Worm (Caenorhabditis elegans) whole organism, L4 larva: ENCODE data around the gene ulp-4.

Experiments used
- F10B5.3 ChIP-seq: sonication (generic microtip); optimal IDR thresholded peaks from 2 replicates; lab custom pipeline; 2016; ENCODE audit warnings: mild to moderate bottlenecking, missing genetic modification characterization, missing compliant biosample characterization
- F49E8.2 ChIP-seq: sonication (generic microtip); optimal IDR thresholded peaks from 2 replicates; lab custom pipeline; 2016; ENCODE audit warnings: missing compliant biosample characterization, mild to moderate bottlenecking, missing genetic modification characterization, borderline replicate concordance
- T20F7.1 ChIP-seq: fragments of 200-800 bp; sonication (Bioruptor generic); optimal IDR thresholded peaks from 2 replicates; lab custom pipeline; 2018; ENCODE audit warnings: mild to moderate bottlenecking, missing genetic modification characterization, missing compliant biosample characterization
- T26A8.4 ChIP-seq: fragments of 200-800 bp; sonication (Bioruptor generic); IDR thresholded peaks from 2 replicates; pipeline ENCODE4 v1.3.6; 2022; ENCODE audit warnings: missing genetic modification characterization, missing compliant biosample characterization
- Y105C5A.15 ChIP-seq: fragments of 200-800 bp; sonication (Bioruptor generic); IDR thresholded peaks from 2 replicates; pipeline ENCODE4 v1.3.6; 2022; ENCODE audit warnings: missing genetic modification characterization, missing compliant biosample characterization
- Y48G9A.11 ChIP-seq: fragments of 200-800 bp; sonication (Bioruptor generic); IDR thresholded peaks from 2 replicates; pipeline ENCODE4 v1.3.6; 2022; ENCODE audit warnings: missing genetic modification reagents, missing genetic modification characterization, missing compliant biosample characterization
- aha-1 ChIP-seq: fragments of 150-350 bp; peaks from one replicate; lab custom pipeline; 2014; ENCODE audit warnings: missing biosample characterization, missing genetic modification characterization
- aly-2 ChIP-seq: sonication (generic microtip); optimal IDR thresholded peaks from 2 replicates; lab custom pipeline; 2018; ENCODE audit warnings: missing biosample characterization, missing genetic modification characterization
- arid-1 ChIP-seq: fragments of 200-800 bp; sonication (Bioruptor generic); conservative IDR thresholded peaks from 2 replicates; pipeline ENCODE4 v1.3.6; 2022; ENCODE audit warnings: missing genetic modification reagents, missing genetic modification characterization, missing compliant biosample characterization
- attf-4 ChIP-seq: sonication (generic microtip); optimal IDR thresholded peaks from 3 replicates; lab custom pipeline; 2017; ENCODE audit warnings: missing biosample characterization, missing genetic modification characterization
- ceh-44 ChIP-seq: fragments of 200-800 bp; sonication (Bioruptor generic); IDR thresholded peaks from 2 replicates; pipeline ENCODE4 v1.3.6; 2022; ENCODE audit warnings: missing genetic modification reagents, missing genetic modification characterization, missing compliant biosample characterization
- cey-2 ChIP-seq: sonication (generic microtip); optimal IDR thresholded peaks from 3 replicates; lab custom pipeline; 2017; ENCODE audit warnings: missing genetic modification characterization, mild to moderate bottlenecking, missing compliant biosample characterization, antibody characterized with exemption, borderline replicate concordance; ENCODE audit not compliant: insufficient read depth
- daf-16 ChIP-seq, 3 experiments: sonication (generic microtip); optimal IDR thresholded peaks; 2 replicates each; lab custom pipeline; 2016 to 2017; ENCODE audit warnings: missing genetic modification characterization in 3 of 3, missing genetic modification reagents in 3 of 3, mild to moderate bottlenecking in 2 of 3, missing compliant biosample characterization in 2 of 3, missing biosample characterization in 1 of 3, moderate library complexity in 1 of 3
- dmd-6 ChIP-seq: fragments of 200-800 bp; sonication (Bioruptor generic); IDR thresholded peaks from 2 replicates; pipeline ENCODE4 v1.3.6; 2022; ENCODE audit warnings: missing genetic modification reagents, missing genetic modification characterization, missing compliant biosample characterization
- dpl-1 ChIP-seq: fragments of 150-350 bp; optimal IDR thresholded peaks from 2 replicates; lab custom pipeline; 2014; ENCODE audit warnings: missing biosample characterization, missing genetic modification reagents, missing genetic modification characterization
- duxl-1 ChIP-seq: sonication (generic microtip); optimal IDR thresholded peaks from 2 replicates; lab custom pipeline; 2016; ENCODE audit warnings: mild to moderate bottlenecking, missing genetic modification characterization, moderate library complexity, missing compliant biosample characterization; ENCODE audit not compliant: poor library complexity
- dve-1 ChIP-seq: sonication (generic microtip); optimal IDR thresholded peaks from 2 replicates; lab custom pipeline; 2017; ENCODE audit warnings: antibody characterized with exemption, mild to moderate bottlenecking, missing genetic modification characterization, missing compliant biosample characterization; ENCODE audit not compliant: insufficient read depth
- egl-43 ChIP-seq: fragments of 200-800 bp; sonication (Bioruptor generic); IDR thresholded peaks from 2 replicates; pipeline ENCODE4 v1.3.6; 2022; ENCODE audit warnings: missing genetic modification reagents, missing genetic modification characterization, missing compliant biosample characterization
- fos-1 ChIP-seq: fragments of 150-350 bp; optimal IDR thresholded peaks from 2 replicates; lab custom pipeline; 2014; ENCODE audit warnings: missing biosample characterization, missing genetic modification characterization
- hlh-11 ChIP-seq: fragments of 200-800 bp; sonication (Bioruptor generic); optimal IDR thresholded peaks from 2 replicates; lab custom pipeline; 2018; ENCODE audit warnings: mild to moderate bottlenecking, missing genetic modification characterization, missing compliant biosample characterization
- hlh-30 ChIP-seq: sonication (generic microtip); optimal IDR thresholded peaks from 2 replicates; lab custom pipeline; 2017; ENCODE audit warnings: antibody characterized with exemption, mild to moderate bottlenecking, missing genetic modification characterization, missing compliant biosample characterization; ENCODE audit not compliant: insufficient read depth
- hmg-1.1 ChIP-seq: fragments of 200-800 bp; sonication (Bioruptor generic); IDR thresholded peaks from 2 replicates; pipeline ENCODE4 v1.3.6; 2022; ENCODE audit warnings: missing genetic modification reagents, missing genetic modification characterization, missing compliant biosample characterization
- lin-13 ChIP-seq: fragments of 150-350 bp; optimal IDR thresholded peaks from 2 replicates; lab custom pipeline; 2014; ENCODE audit warnings: missing biosample characterization, missing genetic modification reagents, missing genetic modification characterization
- lin-29 ChIP-seq: fragments of 200-800 bp; sonication (Bioruptor generic); IDR thresholded peaks from 2 replicates; pipeline ENCODE4 v1.3.6; 2022; ENCODE audit warnings: missing genetic modification reagents, missing genetic modification characterization, missing compliant biosample characterization
- lin-38 ChIP-seq: fragments of 200-800 bp; sonication (Bioruptor generic); IDR thresholded peaks from 2 replicates; pipeline ENCODE4 v1.3.6; 2022; ENCODE audit warnings: missing genetic modification reagents, missing genetic modification characterization, missing compliant biosample characterization
- lin-39 ChIP-seq: fragments of 150-350 bp; optimal IDR thresholded peaks from 2 replicates; lab custom pipeline; 2014; ENCODE audit warnings: missing biosample characterization, missing genetic modification reagents, missing genetic modification characterization
- lsy-2 ChIP-seq, 2 experiments: fragments of 150-350 bp in 1 of 2; sonication (generic microtip) in 1 of 2; optimal IDR thresholded peaks; 2 replicates each; lab custom pipeline; 2014 to 2017; ENCODE audit warnings: missing biosample characterization in 2 of 2, missing genetic modification characterization in 2 of 2
- mep-1 ChIP-seq: fragments of 150-350 bp; sonication (generic microtip); optimal IDR thresholded peaks from 3 replicates; lab custom pipeline; 2014; ENCODE audit warnings: missing biosample characterization, missing genetic modification characterization
- mes-2 ChIP-seq: sonication (generic microtip); optimal IDR thresholded peaks from 2 replicates; lab custom pipeline; 2016; ENCODE audit warnings: missing genotype, mild to moderate bottlenecking, missing genetic modification characterization, missing compliant biosample characterization; ENCODE audit not compliant: poor library complexity, severe bottlenecking
- nhr-102 ChIP-seq: sonication (generic microtip); optimal IDR thresholded peaks from 2 replicates; lab custom pipeline; 2016; ENCODE audit warnings: mild to moderate bottlenecking, missing genetic modification characterization, moderate library complexity, missing compliant biosample characterization
- nhr-11 ChIP-seq: fragments of 150-350 bp; optimal IDR thresholded peaks from 2 replicates; lab custom pipeline; 2014; ENCODE audit warnings: missing biosample characterization, missing genetic modification characterization
- nhr-25 ChIP-seq: sonication (generic microtip); optimal IDR thresholded peaks from 2 replicates; lab custom pipeline; 2017; ENCODE audit warnings: missing genetic modification characterization, mild to moderate bottlenecking, missing compliant biosample characterization, antibody characterized with exemption, moderate library complexity, borderline replicate concordance; ENCODE audit not compliant: insufficient read depth
- nhr-28 ChIP-seq: fragments of 150-350 bp; optimal IDR thresholded peaks from 2 replicates; lab custom pipeline; 2014; ENCODE audit warnings: missing biosample characterization, missing genetic modification characterization
- nhr-6 ChIP-seq: fragments of 150-350 bp; optimal IDR thresholded peaks from 2 replicates; lab custom pipeline; 2014; ENCODE audit warnings: missing biosample characterization, missing genetic modification characterization
- nhr-77 ChIP-seq: fragments of 150-350 bp; optimal IDR thresholded peaks from 2 replicates; lab custom pipeline; 2014; ENCODE audit warnings: missing biosample characterization, missing genetic modification characterization
- pqm-1 ChIP-seq: sonication (generic microtip); optimal IDR thresholded peaks from 2 replicates; lab custom pipeline; 2017; ENCODE audit warnings: missing biosample characterization, missing genetic modification characterization
- rbr-2 ChIP-seq: sonication (generic microtip); optimal IDR thresholded peaks from 2 replicates; lab custom pipeline; 2016; ENCODE audit warnings: missing genotype, missing genetic modification characterization, missing compliant biosample characterization
- saeg-2 ChIP-seq: fragments of 200-800 bp; sonication (Bioruptor generic); IDR thresholded peaks from 2 replicates; pipeline ENCODE4 v1.3.6; 2022; ENCODE audit warnings: missing genetic modification reagents, missing genetic modification characterization, missing compliant biosample characterization
- skn-1 ChIP-seq: fragments of 150-350 bp; optimal IDR thresholded peaks from 2 replicates; lab custom pipeline; 2014; ENCODE audit warnings: missing biosample characterization, missing genetic modification characterization
- snpc-1.2 ChIP-seq: fragments of 200-800 bp; sonication (Bioruptor generic); IDR thresholded peaks from 2 replicates; pipeline ENCODE4 v1.3.6; 2022; ENCODE audit warnings: missing genetic modification reagents, missing genetic modification characterization, missing compliant biosample characterization
- snpc-4 ChIP-seq: fragments of 150-350 bp; optimal IDR thresholded peaks from 2 replicates; lab custom pipeline; 2014; ENCODE audit warnings: missing biosample characterization, missing genetic modification characterization
- spr-1 ChIP-seq: sonication (generic microtip); optimal IDR thresholded peaks from 2 replicates; lab custom pipeline; 2016; ENCODE audit warnings: mild to moderate bottlenecking, missing genetic modification characterization, missing compliant biosample characterization
- tag-97 ChIP-seq: fragments of 200-800 bp; sonication (Bioruptor generic); IDR thresholded peaks from 2 replicates; pipeline ENCODE4 v1.3.6; 2022; ENCODE audit warnings: missing genetic modification characterization, missing compliant biosample characterization
- tra-1 ChIP-seq: fragments of 200-800 bp; sonication (Bioruptor generic); IDR thresholded peaks from 2 replicates; pipeline ENCODE4 v1.3.6; 2022; ENCODE audit warnings: missing genetic modification reagents, missing genetic modification characterization, missing compliant biosample characterization
- unc-62 ChIP-seq, 3 experiments: fragments of 150-350 bp in 1 of 3; sonication (generic microtip); optimal IDR thresholded peaks in 2 of 3; peaks in 1 of 3; 1 replicate in 1 of 3; 2 replicates in 2 of 3; lab custom pipeline; 2014 to 2017; ENCODE audit warnings: missing biosample characterization in 3 of 3, missing genetic modification characterization in 3 of 3, missing genetic modification reagents in 3 of 3, missing genotype in 1 of 3
- vab-7 ChIP-seq: fragments of 200-800 bp; sonication (Bioruptor generic); IDR thresholded peaks from 2 replicates; pipeline ENCODE4 v1.3.6; 2022; ENCODE audit warnings: missing genetic modification reagents, missing genetic modification characterization, missing compliant biosample characterization
- zag-1 ChIP-seq: fragments of 150-350 bp; optimal IDR thresholded peaks from 2 replicates; lab custom pipeline; 2014; ENCODE audit warnings: missing biosample characterization, missing genetic modification characterization
- ztf-7 ChIP-seq: fragments of 150-350 bp; optimal IDR thresholded peaks from 2 replicates; lab custom pipeline; 2014; ENCODE audit warnings: missing biosample characterization, missing genetic modification characterization

ulp-4 gene

ce11 chrII:8086803-8087202 lies 43.0 kb upstream of the ulp-4 start, which contains the start of gene K02C4.3 (continued):
- TF ChIP-seq unc-62 (GFP tag; optimal IDR thresholded peaks at IDR 0.05 in 1 of 2; lab: Kevin White, UChicago) (no peak), unc-62 (tag; optimal IDR thresholded peaks at IDR 0.05; lab: Kevin White, UChicago) (no peak), attf-4 (no peak), T26A8.4 (no peak), aly-2 (no peak), egl-43 (GFP tag; lab: Robert Waterston, UW) (no peak), spr-1 (tag; lab: Kevin White, UChicago) (peak; percentile 42), arid-1 (GFP tag; lab: Robert Waterston, UW) (no peak), T20F7.1 (peak; percentile 77), tag-97 (no peak), lin-39 (no peak), tra-1 (GFP tag; lab: Robert Waterston, UW) (no peak), skn-1 (tag; lab: Kevin White, UChicago) (no peak), ztf-7 (peak; percentile 10), cey-2 (tag; lab: Kevin White, UChicago) (no peak), hmg-1.1 (GFP tag; lab: Robert Waterston, UW) (0 out of 2 replicates have a peak, but pooled peaks have one; percentile 13), ceh-44 (GFP tag; lab: Robert Waterston, UW) (no peak)

- TF ChIP-seq arid-1 (GFP tag; lab: Robert Waterston, UW) (0 out of 2 replicates have a peak, but pooled peaks have one; percentile 13), Y48G9A.11 (peak; percentile 40; the same call in 1 of the 2 replicates), dmd-6 (peak; percentile 25; the same call in 1 of the 2 replicates), daf-16 (GFP tag; optimal IDR thresholded peaks at IDR 0.05; lab: Kevin White, UChicago) (no peak), daf-16 (tag; optimal IDR thresholded peaks at IDR 0.05; lab: Kevin White, UChicago) (peak; percentile 26), vab-7 (GFP tag; lab: Robert Waterston, UW) (no peak), pqm-1 (tag; lab: Kevin White, UChicago) (peak; percentile 39), snpc-4 (tag; lab: Kevin White, UChicago) (peak; percentile 86), dve-1 (tag; lab: Kevin White, UChicago) (peak; percentile 67), lin-13 (GFP tag; lab: Kevin White, UChicago) (peak; percentile 45), rbr-2 (tag; lab: Kevin White, UChicago) (peak; percentile 23), nhr-28 (peak; percentile 0), hlh-30 (tag; lab: Kevin White, UChicago) (peak; percentile 48), lin-29 (GFP tag; lab: Robert Waterston, UW) (no peak), nhr-6 (tag; lab: Kevin White, UChicago) (peak; percentile 10), nhr-11 (tag; lab: Kevin White, UChicago) (peak; percentile 37), aha-1 (peak; percentile 90), mep-1 (peak; percentile 75), T26A8.4 (peak; percentile 62), nhr-102 (tag; lab: Kevin White, UChicago) (peak; percentile 47), saeg-2 (GFP tag; lab: Robert Waterston, UW) (no peak), mes-2 (tag; lab: Kevin White, UChicago) (peak; percentile 77), F10B5.3 (no peak), nhr-77 (tag; lab: Kevin White, UChicago) (peak; percentile 56), nhr-25 (tag; lab: Kevin White, UChicago) (peak; percentile 53), unc-62 (GFP tag; optimal IDR thresholded peaks at IDR 0.05 in 1 of 2; lab: Kevin White, UChicago) (peak in 1 of 2 experiments; percentile 19), unc-62 (tag; optimal IDR thresholded peaks at IDR 0.05; lab: Kevin White, UChicago) (no peak), hlh-11 (tag; lab: Kevin White, UChicago) (peak; percentile 56), lin-38 (GFP tag; lab: Robert Waterston, UW) (peak; percentile 71), fos-1 (tag; lab: Kevin White, UChicago) (no peak), snpc-1.2 (GFP tag; lab: Robert Waterston, UW) (peak; percentile 76), lsy-2 (tag; optimal IDR thresholded peaks at IDR 0.05; lab: Kevin White, UChicago) (peak in 1 of 2 experiments; percentile 71), F49E8.2 (tag; lab: Kevin White, UChicago) (peak; percentile 60), zag-1 (tag; lab: Kevin White, UChicago) (no peak), Y105C5A.15 (GFP tag; lab: Robert Waterston, UW) (no peak), duxl-1 (tag; lab: Kevin White, UChicago) (peak; percentile 62), dpl-1 (peak; percentile 19)
Measured at ce11 chrII:8091528-8091927, 38.2 kb upstream of the ulp-4 start.
